Fruit fly (Drosophila melanogaster) whole organism, embryonic: ENCODE data around the gene Eig71Ec.

Experiments used
- Antp ChIP-seq: fragments of 200-800 bp; sonication (Bioruptor generic); optimal IDR thresholded peaks from 3 replicates; lab custom pipeline; 2016; ENCODE audit warnings: missing biosample characterization, missing genetic modification characterization
- Bdp1 ChIP-seq: fragments of 200-800 bp; sonication (Bioruptor generic); optimal IDR thresholded peaks from 3 replicates; lab custom pipeline; 2016; ENCODE audit warnings: missing biosample characterization, missing genetic modification characterization
- Bgb ChIP-seq: fragments of 200-800 bp; sonication (Bioruptor generic); IDR thresholded peaks from 2 replicates; pipeline ENCODE4 v1.3.6; 2022; ENCODE audit warnings: missing biosample characterization, missing genetic modification characterization; ENCODE audit not compliant: partially characterized antibody
- CG10147 ChIP-seq: fragments of 200-800 bp; sonication (Bioruptor generic); optimal IDR thresholded peaks from 2 replicates; lab custom pipeline; 2019; ENCODE audit warnings: missing biosample characterization, mild to moderate bottlenecking, missing genetic modification characterization, moderate library complexity
- CG10654 ChIP-seq: fragments of 200-800 bp; sonication (Bioruptor generic); optimal IDR thresholded peaks from 2 replicates; lab custom pipeline; 2016; ENCODE audit warnings: missing biosample characterization, missing genetic modification characterization
- CG11093 ChIP-seq: fragments of 200-800 bp; sonication (Bioruptor generic); IDR thresholded peaks from 3 replicates; pipeline ENCODE4 v1.3.6; 2022; ENCODE audit warnings: missing biosample characterization, missing genetic modification characterization
- CG11247 ChIP-seq: fragments of 200-800 bp; sonication (Bioruptor generic); IDR thresholded peaks from 2 replicates; pipeline ENCODE4 v1.3.6; 2022; ENCODE audit warnings: missing biosample characterization, missing genetic modification characterization
- CG11504 ChIP-seq: fragments of 200-800 bp; sonication (Bioruptor generic); optimal IDR thresholded peaks from 3 replicates; lab custom pipeline; 2019; ENCODE audit warnings: missing biosample characterization, mild to moderate bottlenecking, missing genetic modification characterization, moderate library complexity
- CG12219 ChIP-seq: fragments of 200-800 bp; sonication (Bioruptor generic); optimal IDR thresholded peaks from 3 replicates; lab custom pipeline; 2018; ENCODE audit warnings: missing biosample characterization, mild to moderate bottlenecking, missing genetic modification characterization
- CG12659 ChIP-seq: fragments of 200-800 bp; sonication (Bioruptor generic); optimal IDR thresholded peaks from 3 replicates; lab custom pipeline; 2017; ENCODE audit warnings: mild to moderate bottlenecking, missing biosample characterization, missing genetic modification reagents, missing genetic modification characterization
- CG12942 ChIP-seq: fragments of 200-800 bp; sonication (Bioruptor generic); optimal IDR thresholded peaks from 3 replicates; lab custom pipeline; 2016; ENCODE audit warnings: missing biosample characterization, missing genetic modification characterization
- CG13287 ChIP-seq: fragments of 200-800 bp; sonication (Bioruptor generic); IDR thresholded peaks from 2 replicates; pipeline ENCODE4 v1.3.6; 2022; ENCODE audit warnings: missing biosample characterization, missing genetic modification characterization; ENCODE audit not compliant: partially characterized antibody
- CG14014 ChIP-seq: fragments of 200-800 bp; sonication (Bioruptor generic); IDR thresholded peaks from 2 replicates; pipeline ENCODE4 v1.3.6; 2022; ENCODE audit warnings: missing biosample characterization, missing genetic modification characterization
- CG14050 ChIP-seq: fragments of 200-800 bp; sonication (Bioruptor generic); IDR thresholded peaks from 3 replicates; pipeline ENCODE4 v1.3.6; 2022; ENCODE audit warnings: missing biosample characterization, missing genetic modification characterization
- CG14710 ChIP-seq: fragments of 200-800 bp; sonication (Bioruptor generic); optimal IDR thresholded peaks from 3 replicates; lab custom pipeline; 2019; ENCODE audit warnings: missing biosample characterization, mild to moderate bottlenecking, missing genetic modification characterization, moderate library complexity
- CG14860 ChIP-seq: fragments of 200-800 bp; sonication (Bioruptor generic); IDR thresholded peaks from 3 replicates; pipeline ENCODE4 v1.3.6; 2022; ENCODE audit warnings: missing biosample characterization, missing genetic modification characterization; ENCODE audit not compliant: partially characterized antibody
- CG1602 ChIP-seq: fragments of 200-800 bp; sonication (Bioruptor generic); optimal IDR thresholded peaks from 3 replicates; lab custom pipeline; 2016; ENCODE audit warnings: missing biosample characterization, missing genetic modification characterization
- CG16779 ChIP-seq: fragments of 200-800 bp; sonication (Bioruptor generic); IDR thresholded peaks from 2 replicates; pipeline ENCODE4 v1.3.6; 2022; ENCODE audit warnings: missing biosample characterization, missing genetic modification characterization
- CG16815 ChIP-seq: fragments of 200-800 bp; sonication (Bioruptor generic); optimal IDR thresholded peaks from 3 replicates; lab custom pipeline; 2017; ENCODE audit warnings: missing biosample characterization, mild to moderate bottlenecking, missing genetic modification characterization
- CG17385 ChIP-seq: fragments of 200-800 bp; sonication (Bioruptor generic); optimal IDR thresholded peaks from 3 replicates; lab custom pipeline; 2018; ENCODE audit warnings: missing biosample characterization, mild to moderate bottlenecking, missing genetic modification characterization
- CG17829 ChIP-seq: fragments of 200-800 bp; optimal IDR thresholded peaks from 2 replicates; lab custom pipeline; 2019; ENCODE audit warnings: missing biosample characterization, mild to moderate bottlenecking, missing genetic modification characterization, moderate library complexity
- CG2199 ChIP-seq: fragments of 200-800 bp; sonication (Bioruptor generic); IDR thresholded peaks from 3 replicates; pipeline ENCODE4 v1.3.6; 2022; ENCODE audit warnings: missing biosample characterization, missing genetic modification characterization
- CG2678 ChIP-seq: fragments of 200-800 bp; sonication (Bioruptor generic); optimal IDR thresholded peaks from 3 replicates; lab custom pipeline; 2019; ENCODE audit warnings: missing biosample characterization, mild to moderate bottlenecking, missing genetic modification characterization, moderate library complexity
- CG2889 ChIP-seq: fragments of 200-800 bp; sonication (Bioruptor generic); IDR thresholded peaks from 3 replicates; pipeline ENCODE4 v1.3.6; 2022; ENCODE audit warnings: missing biosample characterization, missing genetic modification characterization
- Dip2 ChIP-seq: fragments of 200-800 bp; sonication (Bioruptor generic); IDR thresholded peaks from 2 replicates; pipeline ENCODE4 v1.3.6; 2022; ENCODE audit warnings: missing biosample characterization, missing genetic modification characterization
- E2f2 ChIP-seq: fragments of 200-800 bp; sonication (Bioruptor generic); IDR thresholded peaks from 2 replicates; pipeline ENCODE4 v1.3.6; 2022; ENCODE audit warnings: missing biosample characterization, missing genetic modification characterization
- GATAe ChIP-seq: fragments of 200-800 bp; sonication (Bioruptor generic); conservative IDR thresholded peaks from 2 replicates; pipeline ENCODE4 v1.3.6; 2022; ENCODE audit warnings: missing biosample characterization, missing genetic modification characterization
- H15 ChIP-seq: fragments of 200-800 bp; sonication (Bioruptor generic); IDR thresholded peaks from 3 replicates; pipeline ENCODE4 v1.3.6; 2022; ENCODE audit warnings: missing biosample characterization, missing genetic modification characterization
- H2.0 ChIP-seq: fragments of 200-800 bp; sonication (Bioruptor generic); IDR thresholded peaks from 2 replicates; pipeline ENCODE4 v1.3.6; 2022; ENCODE audit warnings: missing biosample characterization, missing genetic modification characterization
- Lhr ChIP-seq: fragments of 200-800 bp; sonication (Bioruptor generic); optimal IDR thresholded peaks from 3 replicates; lab custom pipeline; 2017; ENCODE audit warnings: mild to moderate bottlenecking, missing biosample characterization, missing genetic modification reagents, missing genetic modification characterization
- Mes4 ChIP-seq: fragments of 200-800 bp; sonication (Bioruptor generic); optimal IDR thresholded peaks from 2 replicates; lab custom pipeline; 2016; ENCODE audit warnings: missing biosample characterization, missing genetic modification characterization
- Nf-YA ChIP-seq: fragments of 200-800 bp; sonication (Bioruptor generic); IDR thresholded peaks from 2 replicates; pipeline ENCODE4 v1.3.6; 2022; ENCODE audit warnings: missing biosample characterization, missing genetic modification characterization
- Nf-YB ChIP-seq: fragments of 200-800 bp; sonication (Bioruptor generic); optimal IDR thresholded peaks from 3 replicates; lab custom pipeline; 2019; ENCODE audit warnings: missing biosample characterization, mild to moderate bottlenecking, missing genetic modification characterization, moderate library complexity
- Oli ChIP-seq: fragments of 200-800 bp; sonication (Bioruptor generic); optimal IDR thresholded peaks from 2 replicates; lab custom pipeline; 2018; ENCODE audit warnings: missing biosample characterization, mild to moderate bottlenecking, missing genetic modification characterization, moderate library complexity
- az2 ChIP-seq: fragments of 200-800 bp; sonication (Bioruptor generic); optimal IDR thresholded peaks from 3 replicates; lab custom pipeline; 2016; ENCODE audit warnings: missing biosample characterization, missing genetic modification characterization
- bcd ChIP-seq: fragments of 200-800 bp; sonication (Bioruptor generic); optimal IDR thresholded peaks from 2 replicates; lab custom pipeline; 2017; ENCODE audit warnings: missing biosample characterization, mild to moderate bottlenecking, missing genetic modification characterization
- cad ChIP-seq: fragments of >200 bp; optimal IDR thresholded peaks from 2 replicates; lab custom pipeline; 2017; ENCODE audit warnings: missing biosample characterization, missing genetic modification characterization
- cg ChIP-seq: fragments of 200-800 bp; sonication (Bioruptor generic); optimal IDR thresholded peaks from 3 replicates; lab custom pipeline; 2019; ENCODE audit warnings: missing biosample characterization, mild to moderate bottlenecking, missing genetic modification characterization, moderate library complexity
- chn ChIP-seq: fragments of 200-800 bp; sonication (Bioruptor generic); optimal IDR thresholded peaks from 2 replicates; lab custom pipeline; 2016; ENCODE audit warnings: missing biosample characterization, missing genetic modification characterization
- ftz-f1 ChIP-seq: fragments of 200-800 bp; sonication (Bioruptor generic); optimal IDR thresholded peaks from 2 replicates; lab custom pipeline; 2016; ENCODE audit warnings: missing biosample characterization, missing genetic modification characterization
- hth ChIP-seq: fragments of >200 bp; optimal IDR thresholded peaks from 2 replicates; lab custom pipeline; 2017; ENCODE audit warnings: inconsistent platforms
- kay ChIP-seq: fragments of 200-800 bp; sonication (Bioruptor generic); optimal IDR thresholded peaks from 2 replicates; lab custom pipeline; 2016; ENCODE audit warnings: missing biosample characterization, missing genetic modification characterization
- mirr ChIP-seq: fragments of 200-800 bp; sonication (Bioruptor generic); optimal IDR thresholded peaks from 3 replicates; lab custom pipeline; 2018; ENCODE audit warnings: missing biosample characterization, mild to moderate bottlenecking, missing genetic modification characterization
- odd ChIP-seq: fragments of 200-800 bp; sonication (Bioruptor generic); optimal IDR thresholded peaks from 2 replicates; lab custom pipeline; 2017; ENCODE audit warnings: missing biosample characterization, mild to moderate bottlenecking, missing genetic modification characterization
- org-1 ChIP-seq: fragments of 200-800 bp; sonication (Bioruptor generic); optimal IDR thresholded peaks from 2 replicates; lab custom pipeline; 2017; ENCODE audit warnings: missing biosample characterization, missing genetic modification characterization
- pfk ChIP-seq: fragments of 200-800 bp; sonication (Bioruptor generic); optimal IDR thresholded peaks from 2 replicates; lab custom pipeline; 2018; ENCODE audit warnings: missing biosample characterization, mild to moderate bottlenecking, missing genetic modification characterization, moderate library complexity
- phol ChIP-seq: fragments of 200-800 bp; sonication (Bioruptor generic); optimal IDR thresholded peaks from 3 replicates; lab custom pipeline; 2018; ENCODE audit warnings: missing biosample characterization, mild to moderate bottlenecking, missing genetic modification characterization, moderate library complexity
- pnt ChIP-seq: fragments of 200-800 bp; sonication (Bioruptor generic); optimal IDR thresholded peaks from 3 replicates; lab custom pipeline; 2016; ENCODE audit warnings: missing biosample characterization, missing genetic modification characterization
- ranshi ChIP-seq: fragments of 200-800 bp; sonication (Bioruptor generic); IDR thresholded peaks from 2 replicates; pipeline ENCODE4 v1.3.6; 2022; ENCODE audit warnings: missing biosample characterization, missing genetic modification characterization
- row ChIP-seq: fragments of 200-800 bp; sonication (Bioruptor generic); IDR thresholded peaks from 3 replicates; pipeline ENCODE4 v1.3.6; 2022; ENCODE audit warnings: missing biosample characterization, missing genetic modification characterization
- sug ChIP-seq: fragments of 200-800 bp; optimal IDR thresholded peaks from 2 replicates; lab custom pipeline; 2019; ENCODE audit warnings: missing biosample characterization, mild to moderate bottlenecking, missing genetic modification characterization, moderate library complexity
- trem ChIP-seq: fragments of 200-800 bp; optimal IDR thresholded peaks from 3 replicates; lab custom pipeline; 2019; ENCODE audit warnings: missing biosample characterization, mild to moderate bottlenecking, missing genetic modification characterization, moderate library complexity
- z ChIP-seq: fragments of 200-800 bp; sonication (Bioruptor generic); IDR thresholded peaks from 3 replicates; pipeline ENCODE4 v1.3.6; 2022; ENCODE audit warnings: missing biosample characterization, missing genetic modification characterization

The Eig71Ec gene

DNA sequence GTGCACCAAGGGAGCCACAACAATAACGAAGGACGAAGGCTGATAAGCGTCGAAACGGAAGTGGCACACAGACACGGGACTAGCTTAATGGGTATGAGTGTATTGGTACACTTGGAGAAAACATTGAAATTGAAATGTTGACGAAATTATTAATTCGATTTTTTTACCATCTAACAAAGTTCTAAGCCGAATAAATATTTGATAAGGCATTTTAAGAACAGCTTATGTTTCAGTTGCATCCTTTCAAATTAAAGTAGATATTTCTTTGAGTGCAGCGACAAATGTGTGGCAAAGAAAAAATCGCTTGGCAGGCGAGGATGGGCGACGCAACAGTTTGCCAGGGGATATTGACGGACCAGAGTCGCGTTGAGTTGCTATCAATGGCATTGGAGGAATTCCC, 12.1 kb downstream of the Eig71Ec start (continued):
- TF ChIP-seq CG10147 (GFP tag; lab: Kevin White, UChicago) = no peak
- no peak for TF ChIP-seq bcd (GFP tag; lab: Kevin White, UChicago)
- no peak for TF ChIP-seq CG12219 (GFP tag; lab: Kevin White, UChicago)
- no peak for TF ChIP-seq H15 (GFP tag; lab: Robert Waterston, UW)
- peak; percentile 26 for TF ChIP-seq Oli (tag; lab: Kevin White, UChicago)
- no peak for TF ChIP-seq pfk (GFP tag; lab: Kevin White, UChicago)
- no peak for TF ChIP-seq cg
- no peak for TF ChIP-seq CG17385 (GFP tag; lab: Kevin White, UChicago)
- TF ChIP-seq CG14710 = no peak
- no peak for TF ChIP-seq CG13287
- peak; percentile 13 for TF ChIP-seq phol (tag; lab: Kevin White, UChicago)
- TF ChIP-seq GATAe (GFP tag; lab: Robert Waterston, UW) = no peak
- TF ChIP-seq ftz-f1 (GFP tag; lab: Kevin White, UChicago) = no peak
- TF ChIP-seq CG17829 (tag; lab: Kevin White, UChicago) = peak; percentile 32
- TF ChIP-seq Bgb (GFP tag; lab: Robert Waterston, UW) = no peak
- no peak for TF ChIP-seq CG2889 (GFP tag; lab: Robert Waterston, UW)
- TF ChIP-seq H2.0 (GFP tag; lab: Robert Waterston, UW) = no peak
- TF ChIP-seq sug = no peak
- peak; percentile 16 for TF ChIP-seq pnt (GFP tag; lab: Kevin White, UChicago)
- no peak for TF ChIP-seq Nf-YA
- TF ChIP-seq z = no peak
- no peak for TF ChIP-seq Nf-YB (GFP tag; lab: Kevin White, UChicago)
- TF ChIP-seq ranshi (GFP tag; lab: Robert Waterston, UW) = no peak
- TF ChIP-seq kay = no peak
- no peak for TF ChIP-seq CG16779 (GFP tag; lab: Robert Waterston, UW)
- TF ChIP-seq CG11093 (GFP tag; lab: Robert Waterston, UW) = 0 out of 3 replicates have a peak, but pooled peaks have one; percentile 27
- TF ChIP-seq cad = no peak
- TF ChIP-seq CG14050 (GFP tag; lab: Robert Waterston, UW) = no peak
- no peak for TF ChIP-seq CG14014 (GFP tag; lab: Robert Waterston, UW)
- no peak for TF ChIP-seq CG14860
- TF ChIP-seq CG11247 (GFP tag; lab: Robert Waterston, UW) = no peak
- TF ChIP-seq CG2199 (GFP tag; lab: Robert Waterston, UW) = no peak
- TF ChIP-seq hth = no peak
- TF ChIP-seq chn (GFP tag; lab: Kevin White, UChicago) = peak; percentile 9
- TF ChIP-seq row (GFP tag; lab: Robert Waterston, UW) = 0 out of 3 replicates have a peak, but pooled peaks have one; percentile 35
- TF ChIP-seq odd = no peak
- no peak for TF ChIP-seq CG10654 (GFP tag; lab: Kevin White, UChicago)
- no peak for TF ChIP-seq Bdp1 (GFP tag; lab: Kevin White, UChicago)
- peak; percentile 15 for TF ChIP-seq org-1 (GFP tag; lab: Kevin White, UChicago)
- peak; percentile 17 for TF ChIP-seq Antp
- TF ChIP-seq CG2678 = no peak
- TF ChIP-seq CG12659 (GFP tag; lab: Kevin White, UChicago) = no peak
- TF ChIP-seq Lhr (GFP tag; lab: Kevin White, UChicago) = no peak
- peak; percentile 0 for TF ChIP-seq CG1602 (GFP tag; lab: Kevin White, UChicago)
- TF ChIP-seq trem = peak; percentile 5
- no peak for TF ChIP-seq Mes4
- TF ChIP-seq E2f2 (GFP tag; lab: Robert Waterston, UW) = no peak
- TF ChIP-seq Dip2 (GFP tag; lab: Robert Waterston, UW) = no peak
- peak; percentile 16 for TF ChIP-seq CG11504 (tag; lab: Kevin White, UChicago)
- no peak for TF ChIP-seq CG16815 (GFP tag; lab: Kevin White, UChicago)
- TF ChIP-seq mirr (GFP tag; lab: Kevin White, UChicago) = no peak
- no peak for TF ChIP-seq CG12942
- TF ChIP-seq az2 (GFP tag; lab: Kevin White, UChicago) = no peak
